Fruit fly (Drosophila melanogaster) whole organism, embryonic: ENCODE measurements around the gene CG42728.

ENCODE experiments used
- ATbp ChIP-seq: fragments of 200-800 bp; sonication (Bioruptor generic); optimal IDR thresholded peaks from 2 replicates; lab custom pipeline; 2017; ENCODE audit warnings: missing biosample characterization, mild to moderate bottlenecking, missing genetic modification characterization, missing genetic modification reagents
- Atf6 ChIP-seq: fragments of 200-800 bp; sonication (Bioruptor generic); IDR thresholded peaks from 2 replicates; pipeline ENCODE4 v1.3.6; 2022; ENCODE audit warnings: missing biosample characterization, missing genetic modification characterization
- CG10274 ChIP-seq: fragments of 200-800 bp; sonication (Bioruptor generic); optimal IDR thresholded peaks from 3 replicates; lab custom pipeline; 2017; ENCODE audit warnings: missing biosample characterization, mild to moderate bottlenecking, missing genetic modification characterization
- CG13287 ChIP-seq: fragments of 200-800 bp; sonication (Bioruptor generic); IDR thresholded peaks from 2 replicates; pipeline ENCODE4 v1.3.6; 2022; ENCODE audit warnings: missing biosample characterization, missing genetic modification characterization; ENCODE audit not compliant: partially characterized antibody
- CG14710 ChIP-seq: fragments of 200-800 bp; sonication (Bioruptor generic); optimal IDR thresholded peaks from 3 replicates; lab custom pipeline; 2019; ENCODE audit warnings: missing biosample characterization, mild to moderate bottlenecking, missing genetic modification characterization, moderate library complexity
- CG16813 ChIP-seq: fragments of 200-800 bp; sonication (Bioruptor generic); IDR thresholded peaks from 3 replicates; pipeline ENCODE4 v1.3.6; 2022; ENCODE audit warnings: missing biosample characterization, missing genetic modification characterization; ENCODE audit not compliant: partially characterized antibody
- CG2116 ChIP-seq: fragments of 200-800 bp; sonication (Bioruptor generic); optimal IDR thresholded peaks from 3 replicates; lab custom pipeline; 2018; ENCODE audit warnings: missing biosample characterization, mild to moderate bottlenecking, missing genetic modification characterization
- CG2120 ChIP-seq: fragments of 200-800 bp; sonication (Bioruptor generic); optimal IDR thresholded peaks from 3 replicates; lab custom pipeline; 2016; ENCODE audit warnings: missing biosample characterization, missing genetic modification characterization
- CG2199 ChIP-seq: fragments of 200-800 bp; sonication (Bioruptor generic); IDR thresholded peaks from 3 replicates; pipeline ENCODE4 v1.3.6; 2022; ENCODE audit warnings: missing biosample characterization, missing genetic modification characterization
- CG30431 ChIP-seq: fragments of 200-800 bp; sonication (Bioruptor generic); optimal IDR thresholded peaks from 2 replicates; lab custom pipeline; 2017; ENCODE audit warnings: missing biosample characterization, missing genetic modification characterization
- CG32532 ChIP-seq: fragments of 200-800 bp; sonication (Bioruptor generic); IDR thresholded peaks from 2 replicates; pipeline ENCODE4 v1.3.6; 2022; ENCODE audit warnings: missing biosample characterization, missing genetic modification characterization
- CG42726 ChIP-seq: fragments of 200-800 bp; sonication (Bioruptor generic); IDR thresholded peaks from 2 replicates; pipeline ENCODE4 v1.3.6; 2022; ENCODE audit warnings: missing biosample characterization, missing genetic modification characterization; ENCODE audit not compliant: partially characterized antibody
- CG4282 ChIP-seq: fragments of 200-800 bp; sonication (Bioruptor generic); optimal IDR thresholded peaks from 2 replicates; lab custom pipeline; 2016; ENCODE audit warnings: missing biosample characterization, missing genetic modification characterization
- CG4820 ChIP-seq: fragments of 200-800 bp; sonication (Bioruptor generic); optimal IDR thresholded peaks from 3 replicates; lab custom pipeline; 2016; ENCODE audit warnings: missing biosample characterization, missing genetic modification characterization
- CG5245 ChIP-seq: fragments of 200-800 bp; sonication (Bioruptor generic); optimal IDR thresholded peaks from 3 replicates; lab custom pipeline; 2016; ENCODE audit warnings: missing biosample characterization, missing genetic modification characterization
- CG7928 ChIP-seq: fragments of 200-800 bp; sonication (Bioruptor generic); optimal IDR thresholded peaks from 2 replicates; lab custom pipeline; 2017; ENCODE audit warnings: missing biosample characterization, mild to moderate bottlenecking, missing genetic modification characterization
- CG8765 ChIP-seq: fragments of 200-800 bp; sonication (Bioruptor generic); IDR thresholded peaks from 2 replicates; pipeline ENCODE4 v1.3.6; 2022; ENCODE audit warnings: missing biosample characterization, missing genetic modification characterization
- CG9727 ChIP-seq: fragments of 200-800 bp; sonication (Bioruptor generic); optimal IDR thresholded peaks from 3 replicates; lab custom pipeline; 2017; ENCODE audit warnings: missing biosample characterization, mild to moderate bottlenecking, missing genetic modification characterization
- Dp ChIP-seq: fragments of 200-800 bp; sonication (Bioruptor generic); optimal IDR thresholded peaks from 2 replicates; lab custom pipeline; 2018; ENCODE audit warnings: missing biosample characterization, mild to moderate bottlenecking, missing genetic modification characterization, moderate library complexity
- HLH4C ChIP-seq: fragments of 200-800 bp; sonication (Bioruptor generic); IDR thresholded peaks from 3 replicates; pipeline ENCODE4 v1.3.6; 2022; ENCODE audit warnings: missing biosample characterization, missing genetic modification characterization; ENCODE audit not compliant: partially characterized antibody
- HmgZ ChIP-seq: fragments of 200-800 bp; sonication (Bioruptor generic); optimal IDR thresholded peaks from 2 replicates; lab custom pipeline; 2018; ENCODE audit warnings: missing biosample characterization, mild to moderate bottlenecking, missing genetic modification characterization
- Lhr ChIP-seq: fragments of 200-800 bp; sonication (Bioruptor generic); optimal IDR thresholded peaks from 3 replicates; lab custom pipeline; 2017; ENCODE audit warnings: mild to moderate bottlenecking, missing biosample characterization, missing genetic modification reagents, missing genetic modification characterization
- MESR4 ChIP-seq: fragments of 200-800 bp; sonication (Bioruptor generic); optimal IDR thresholded peaks from 2 replicates; lab custom pipeline; 2018; ENCODE audit warnings: missing biosample characterization, mild to moderate bottlenecking, missing genetic modification characterization, moderate library complexity
- MTF-1 ChIP-seq: fragments of 200-800 bp; sonication (Bioruptor generic); optimal IDR thresholded peaks from 2 replicates; lab custom pipeline; 2018; ENCODE audit warnings: missing biosample characterization, mild to moderate bottlenecking, missing genetic modification characterization, borderline replicate concordance
- Med ChIP-seq: fragments of 200-800 bp; sonication (Bioruptor generic); peaks from one replicate; lab custom pipeline; 2016; ENCODE audit warnings: missing biosample characterization, missing genetic modification characterization, mild to moderate bottlenecking, inconsistent platforms, moderate library complexity
- NFAT ChIP-seq: fragments of 200-800 bp; sonication (Bioruptor generic); IDR thresholded peaks from 2 replicates; pipeline ENCODE4 v1.3.6; 2022; ENCODE audit warnings: missing biosample characterization, missing genetic modification characterization
- Side ChIP-seq: fragments of 200-800 bp; sonication (Bioruptor generic); optimal IDR thresholded peaks from 2 replicates; lab custom pipeline; 2016; ENCODE audit warnings: missing biosample characterization, missing genetic modification characterization
- Sry-δ ChIP-seq: fragments of 200-800 bp; sonication (Bioruptor generic); optimal IDR thresholded peaks from 2 replicates; lab custom pipeline; 2016; ENCODE audit warnings: missing biosample characterization, missing genetic modification characterization
- Stat92E ChIP-seq, 3 experiments: fragments of >200 bp in 2 of 3; fragments of 200-800 bp in 1 of 3; sonication (Bioruptor generic) in 1 of 3; optimal IDR thresholded peaks; 2 replicates each; lab custom pipeline; 2017 to 2019; ENCODE audit warnings: missing biosample characterization in 3 of 3, missing genetic modification characterization in 3 of 3, mild to moderate bottlenecking in 1 of 3, moderate library complexity in 1 of 3
- Vsx1 ChIP-seq: fragments of 200-800 bp; sonication (Bioruptor generic); optimal IDR thresholded peaks from 2 replicates; lab custom pipeline; 2017; ENCODE audit warnings: missing biosample characterization, mild to moderate bottlenecking, missing genetic modification characterization, missing genetic modification reagents
- Xrp1 ChIP-seq: fragments of 200-800 bp; sonication (Bioruptor generic); IDR thresholded peaks from 2 replicates; pipeline ENCODE4 v1.3.6; 2022; ENCODE audit warnings: missing biosample characterization, missing genetic modification characterization
- abd-A ChIP-seq: fragments of 200-800 bp; sonication (Bioruptor generic); optimal IDR thresholded peaks from 3 replicates; lab custom pipeline; 2019; ENCODE audit warnings: missing biosample characterization, mild to moderate bottlenecking, missing genetic modification characterization, moderate library complexity
- ato ChIP-seq: fragments of 200-800 bp; sonication (Bioruptor generic); IDR thresholded peaks from 2 replicates; pipeline ENCODE4 v1.3.6; 2022; ENCODE audit warnings: missing biosample characterization, missing genetic modification characterization; ENCODE audit not compliant: partially characterized antibody
- chinmo ChIP-seq: fragments of 200-800 bp; sonication (Bioruptor generic); IDR thresholded peaks from 4 replicates; pipeline ENCODE4 v1.3.6; 2022; ENCODE audit warnings: missing biosample characterization, missing genetic modification characterization; ENCODE audit not compliant: partially characterized antibody
- ci ChIP-seq: fragments of 200-800 bp; sonication (Bioruptor generic); IDR thresholded peaks from 3 replicates; pipeline ENCODE4 v1.3.6; 2022; ENCODE audit warnings: missing biosample characterization, missing genetic modification characterization
- eyg ChIP-seq: fragments of 200-800 bp; sonication (Bioruptor generic); optimal IDR thresholded peaks from 3 replicates; lab custom pipeline; 2016; ENCODE audit warnings: missing biosample characterization, missing genetic modification characterization
- grn ChIP-seq: fragments of 200-800 bp; sonication (Bioruptor generic); optimal IDR thresholded peaks from 3 replicates; lab custom pipeline; 2017; ENCODE audit warnings: missing biosample characterization, missing genetic modification characterization
- h ChIP-seq: fragments of >200 bp; optimal IDR thresholded peaks from 2 replicates; lab custom pipeline; 2017
- kah ChIP-seq: fragments of 200-800 bp; sonication (Bioruptor generic); optimal IDR thresholded peaks from 2 replicates; lab custom pipeline; 2018; ENCODE audit warnings: missing biosample characterization, mild to moderate bottlenecking, missing genetic modification characterization
- lab ChIP-seq: fragments of 200-800 bp; sonication (Bioruptor generic); optimal IDR thresholded peaks from 3 replicates; lab custom pipeline; 2017; ENCODE audit warnings: missing biosample characterization, missing genetic modification characterization, mild to moderate bottlenecking, moderate library complexity, missing genetic modification reagents
- mirr ChIP-seq: fragments of 200-800 bp; sonication (Bioruptor generic); optimal IDR thresholded peaks from 3 replicates; lab custom pipeline; 2018; ENCODE audit warnings: missing biosample characterization, mild to moderate bottlenecking, missing genetic modification characterization
- mld ChIP-seq: fragments of 200-800 bp; sonication (Bioruptor generic); IDR thresholded peaks from 3 replicates; pipeline ENCODE4 v1.3.6; 2022; ENCODE audit warnings: missing biosample characterization, missing genetic modification characterization; ENCODE audit not compliant: partially characterized antibody
- pan ChIP-seq, 4 experiments: fragments of >200 bp in 3 of 4; fragments of 200-800 bp in 1 of 4; sonication (Bioruptor generic) in 1 of 4; optimal IDR thresholded peaks in 3 of 4; IDR thresholded peaks in 1 of 4; 2 replicates each; pipeline versions ENCODE4 v1.3.6 to Lab custom; 2017 to 2022; ENCODE audit warnings: missing biosample characterization in 2 of 4, missing genetic modification characterization in 2 of 4, mixed read lengths in 1 of 4
- row ChIP-seq: fragments of 200-800 bp; sonication (Bioruptor generic); IDR thresholded peaks from 3 replicates; pipeline ENCODE4 v1.3.6; 2022; ENCODE audit warnings: missing biosample characterization, missing genetic modification characterization
- seq ChIP-seq: fragments of 200-800 bp; sonication (Bioruptor generic); IDR thresholded peaks from 2 replicates; pipeline ENCODE4 v1.3.6; 2022; ENCODE audit warnings: missing biosample characterization, missing genetic modification characterization
- trem ChIP-seq: fragments of 200-800 bp; optimal IDR thresholded peaks from 3 replicates; lab custom pipeline; 2019; ENCODE audit warnings: missing biosample characterization, mild to moderate bottlenecking, missing genetic modification characterization, moderate library complexity

Gene CG42728

dm6 chr3L:15500813-15501645 is 27.0 kb downstream of the CG42728 start, which contains the start of gene CG7272:
TSS of gene CG7272 (plus strand) at chr3L:15500938.
- TF ChIP-seq seq (GFP tag; lab: Robert Waterston, UW): peak; percentile 23; the same call in 1 of the 2 replicates
- peak; percentile 53 for TF ChIP-seq Sry-δ
- no peak for TF ChIP-seq h
- TF ChIP-seq MTF-1 (GFP tag; lab: Kevin White, UChicago): peak; percentile 14
- TF ChIP-seq trem (tag; lab: Kevin White, UChicago): peak; percentile 97
- 0 out of 3 replicates have a peak, but pooled peaks have one; percentile 19 for TF ChIP-seq CG16813 (GFP tag; lab: Robert Waterston, UW)
- TF ChIP-seq CG5245 (GFP tag; lab: Kevin White, UChicago): no peak
- TF ChIP-seq CG10274 (GFP tag; lab: Kevin White, UChicago): peak; percentile 29
- no peak for TF ChIP-seq CG4282 (GFP tag; lab: Kevin White, UChicago)
- no peak for TF ChIP-seq Side (GFP tag; lab: Kevin White, UChicago)
- peak; percentile 65 for TF ChIP-seq mirr (GFP tag; lab: Kevin White, UChicago)
- TF ChIP-seq CG4820 (GFP tag; lab: Kevin White, UChicago): no peak
- TF ChIP-seq kah (GFP tag; lab: Kevin White, UChicago): no peak
- peak; percentile 49 for TF ChIP-seq CG2120 (GFP tag; lab: Kevin White, UChicago)
- peak; percentile 47 for TF ChIP-seq CG32532 (GFP tag; lab: Robert Waterston, UW)
- peak; percentile 55 for TF ChIP-seq abd-A (tag; lab: Kevin White, UChicago)
- peak; percentile 88 for TF ChIP-seq Med (GFP tag; lab: Kevin White, UChicago)
- TF ChIP-seq ato (GFP tag; lab: Robert Waterston, UW): peak; percentile 51; the same call in 1 of the 2 replicates
- peak; percentile 9 for TF ChIP-seq MESR4 (GFP tag; lab: Kevin White, UChicago)
- peak; percentile 19 for TF ChIP-seq ATbp (GFP tag; lab: Kevin White, UChicago)
- TF ChIP-seq chinmo (GFP tag; lab: Robert Waterston, UW): peak; percentile 28; the same call in 1 of the 4 replicates
- TF ChIP-seq CG42726: no peak
- TF ChIP-seq HmgZ (tag; lab: Kevin White, UChicago): peak; percentile 65
- peak; percentile 30; the same call in 1 of the 3 replicates for TF ChIP-seq ci
- peak; percentile 20; the same call in 1 of the 2 replicates for TF ChIP-seq Atf6 (GFP tag; lab: Robert Waterston, UW)
- peak; percentile 5 for TF ChIP-seq Lhr
- peak; percentile 29 for TF ChIP-seq CG14710 (tag; lab: Kevin White, UChicago)
- peak; percentile 66 for TF ChIP-seq CG13287 (GFP tag; lab: Robert Waterston, UW)
- TF ChIP-seq CG8765 (GFP tag; lab: Robert Waterston, UW): no peak
- peak; percentile 62 for TF ChIP-seq CG2116 (GFP tag; lab: Kevin White, UChicago)
- peak; percentile 52; the same call in 2 of the 3 replicates for TF ChIP-seq row (GFP tag; lab: Robert Waterston, UW)
- TF ChIP-seq Dp (GFP tag; lab: Kevin White, UChicago): peak; percentile 92
- no peak for TF ChIP-seq CG7928 (GFP tag; lab: Kevin White, UChicago)
- TF ChIP-seq Xrp1: peak; percentile 32; the same call in 1 of the 2 replicates
- TF ChIP-seq CG2199: no peak
- peak; percentile 44 for TF ChIP-seq lab (GFP tag; lab: Kevin White, UChicago)
- peak; percentile 18 for TF ChIP-seq eyg (GFP tag; lab: Kevin White, UChicago)
- peak; percentile 14 for TF ChIP-seq grn
- TF ChIP-seq CG9727 (GFP tag; lab: Kevin White, UChicago): no peak
- no peak for TF ChIP-seq pan (optimal IDR thresholded peaks at IDR 0.05; lab: Kevin White, UChicago)
- peak in 1 of 2 experiments; percentile 27 for TF ChIP-seq pan (GFP tag; optimal IDR thresholded peaks at IDR 0.05 in 1 of 2, IDR thresholded peaks at IDR 0.05 in 1 of 2)
- peak in 1 of 3 experiments; percentile 21 for TF ChIP-seq Stat92E (GFP tag; optimal IDR thresholded peaks at IDR 0.05; lab: Kevin White, UChicago)
- no peak for TF ChIP-seq Vsx1 (GFP tag; lab: Kevin White, UChicago)
- TF ChIP-seq NFAT (GFP tag; lab: Robert Waterston, UW): peak; percentile 64; the same call in 1 of the 2 replicates
- 0 out of 3 replicates have a peak, but pooled peaks have one; percentile 17 for TF ChIP-seq mld (GFP tag; lab: Robert Waterston, UW)
- TF ChIP-seq CG30431 (GFP tag; lab: Kevin White, UChicago): no peak
- TF ChIP-seq HLH4C (GFP tag; lab: Robert Waterston, UW): peak; percentile 50; the same call in 2 of the 3 replicates
